Fruit fly (Drosophila melanogaster) whole organism, embryonic: ENCODE results near the gene CG5937.

ENCODE experiments used
- Blimp-1 ChIP-seq: fragments of 200-800 bp; sonication (Bioruptor generic); optimal IDR thresholded peaks from 3 replicates; lab custom pipeline; 2018; ENCODE audit warnings: missing biosample characterization, missing genetic modification characterization, mild to moderate bottlenecking, moderate library complexity, missing genetic modification reagents
- CG10147 ChIP-seq: fragments of 200-800 bp; sonication (Bioruptor generic); optimal IDR thresholded peaks from 2 replicates; lab custom pipeline; 2019; ENCODE audit warnings: missing biosample characterization, mild to moderate bottlenecking, missing genetic modification characterization, moderate library complexity
- CG10431 ChIP-seq: fragments of 200-800 bp; sonication (Bioruptor generic); optimal IDR thresholded peaks from 3 replicates; lab custom pipeline; 2018; ENCODE audit warnings: missing biosample characterization, mild to moderate bottlenecking, missing genetic modification characterization
- CG10462 ChIP-seq: fragments of 200-800 bp; sonication (Bioruptor generic); optimal IDR thresholded peaks from 2 replicates; lab custom pipeline; 2016; ENCODE audit warnings: missing biosample characterization, missing genetic modification characterization
- CG11247 ChIP-seq: fragments of 200-800 bp; sonication (Bioruptor generic); IDR thresholded peaks from 2 replicates; pipeline ENCODE4 v1.3.6; 2022; ENCODE audit warnings: missing biosample characterization, missing genetic modification characterization
- CG12391 ChIP-seq: fragments of 200-800 bp; sonication (Bioruptor generic); optimal IDR thresholded peaks from 3 replicates; lab custom pipeline; 2018; ENCODE audit warnings: missing biosample characterization, mild to moderate bottlenecking, missing genetic modification characterization, moderate library complexity
- CG13123 ChIP-seq: fragments of 200-800 bp; sonication (Bioruptor generic); optimal IDR thresholded peaks from 2 replicates; lab custom pipeline; 2016; ENCODE audit warnings: missing biosample characterization, missing genetic modification characterization
- CG13624 ChIP-seq: fragments of 200-800 bp; sonication (Bioruptor generic); optimal IDR thresholded peaks from 2 replicates; lab custom pipeline; 2016; ENCODE audit warnings: missing biosample characterization, missing genetic modification characterization
- CG13894 ChIP-seq: fragments of 200-800 bp; sonication (Bioruptor generic); optimal IDR thresholded peaks from 3 replicates; lab custom pipeline; 2018; ENCODE audit warnings: missing biosample characterization, mild to moderate bottlenecking, missing genetic modification characterization, moderate library complexity
- CG15269 ChIP-seq: fragments of 200-800 bp; sonication (Bioruptor generic); optimal IDR thresholded peaks from 2 replicates; lab custom pipeline; 2018; ENCODE audit warnings: missing biosample characterization, mild to moderate bottlenecking, missing genetic modification characterization, moderate library complexity
- CG1603 ChIP-seq: fragments of 200-800 bp; sonication (Bioruptor generic); optimal IDR thresholded peaks from 2 replicates; lab custom pipeline; 2019; ENCODE audit warnings: missing biosample characterization, mild to moderate bottlenecking, missing genetic modification characterization, moderate library complexity
- CG17359 ChIP-seq: fragments of 200-800 bp; sonication (Bioruptor generic); optimal IDR thresholded peaks from 3 replicates; lab custom pipeline; 2018; ENCODE audit warnings: missing biosample characterization, mild to moderate bottlenecking, missing genetic modification characterization, moderate library complexity
- CG18262 ChIP-seq: fragments of 200-800 bp; optimal IDR thresholded peaks from 3 replicates; lab custom pipeline; 2019; ENCODE audit warnings: missing biosample characterization, mild to moderate bottlenecking, missing genetic modification characterization, moderate library complexity
- CG2129 ChIP-seq: fragments of 200-800 bp; sonication (Bioruptor generic); IDR thresholded peaks from 2 replicates; pipeline ENCODE4 v1.3.6; 2022; ENCODE audit warnings: missing biosample characterization, missing genetic modification characterization; ENCODE audit not compliant: partially characterized antibody
- CG30403 ChIP-seq: fragments of 200-800 bp; sonication (Bioruptor generic); optimal IDR thresholded peaks from 3 replicates; lab custom pipeline; 2016; ENCODE audit warnings: missing biosample characterization, missing genetic modification characterization
- CG3407 ChIP-seq: fragments of 200-800 bp; sonication (Bioruptor generic); optimal IDR thresholded peaks from 2 replicates; lab custom pipeline; 2018; ENCODE audit warnings: missing biosample characterization, mild to moderate bottlenecking, missing genetic modification characterization
- CG3838 ChIP-seq: fragments of 200-800 bp; sonication (Bioruptor generic); optimal IDR thresholded peaks from 3 replicates; lab custom pipeline; 2016; ENCODE audit warnings: missing biosample characterization, missing genetic modification characterization
- CG6654 ChIP-seq: fragments of 200-800 bp; sonication (Bioruptor generic); optimal IDR thresholded peaks from 2 replicates; lab custom pipeline; 2017; ENCODE audit warnings: missing biosample characterization, mild to moderate bottlenecking, missing genetic modification characterization
- CG7556 ChIP-seq: fragments of 200-800 bp; sonication (Bioruptor generic); optimal IDR thresholded peaks from 2 replicates; lab custom pipeline; 2017; ENCODE audit warnings: missing biosample characterization, mild to moderate bottlenecking, missing genetic modification characterization
- CG8359 ChIP-seq: fragments of 200-800 bp; sonication (Bioruptor generic); optimal IDR thresholded peaks from 2 replicates; lab custom pipeline; 2017; ENCODE audit warnings: missing biosample characterization, mild to moderate bottlenecking, missing genetic modification characterization, borderline replicate concordance
- CG9437 ChIP-seq: fragments of 200-800 bp; sonication (Bioruptor generic); optimal IDR thresholded peaks from 2 replicates; lab custom pipeline; 2018; ENCODE audit warnings: missing biosample characterization, mild to moderate bottlenecking, missing genetic modification characterization
- ERR ChIP-seq: fragments of 200-800 bp; sonication (Bioruptor generic); optimal IDR thresholded peaks from 2 replicates; lab custom pipeline; 2016; ENCODE audit warnings: missing biosample characterization, missing genetic modification characterization
- HmgD ChIP-seq: fragments of 200-800 bp; sonication (Bioruptor generic); optimal IDR thresholded peaks from 3 replicates; lab custom pipeline; 2016; ENCODE audit warnings: missing biosample characterization, missing genetic modification characterization
- Hr3 ChIP-seq: fragments of 200-800 bp; sonication (Bioruptor generic); optimal IDR thresholded peaks from 3 replicates; lab custom pipeline; 2016; ENCODE audit warnings: missing biosample characterization, missing genetic modification characterization
- Lim3 ChIP-seq: fragments of 200-800 bp; sonication (Bioruptor generic); IDR thresholded peaks from 2 replicates; pipeline ENCODE4 v1.3.6; 2022; ENCODE audit warnings: missing biosample characterization, missing genetic modification characterization
- Med ChIP-seq: fragments of 200-800 bp; sonication (Bioruptor generic); peaks from one replicate; lab custom pipeline; 2016; ENCODE audit warnings: missing biosample characterization, missing genetic modification characterization, mild to moderate bottlenecking, inconsistent platforms, moderate library complexity
- Oli ChIP-seq: fragments of 200-800 bp; sonication (Bioruptor generic); optimal IDR thresholded peaks from 2 replicates; lab custom pipeline; 2018; ENCODE audit warnings: missing biosample characterization, mild to moderate bottlenecking, missing genetic modification characterization, moderate library complexity
- Pdp1 ChIP-seq, 2 experiments: fragments of 200-800 bp; sonication (Bioruptor generic); optimal IDR thresholded peaks; 3 replicates each; lab custom pipeline; 2016; ENCODE audit warnings: missing biosample characterization in 2 of 2, missing genetic modification characterization in 2 of 2, mild to moderate bottlenecking in 1 of 2, moderate library complexity in 1 of 2
- Ptx1 ChIP-seq: fragments of 200-800 bp; sonication (Bioruptor generic); IDR thresholded peaks from 2 replicates; pipeline ENCODE4 v1.3.6; 2022; ENCODE audit warnings: missing biosample characterization, missing genetic modification characterization
- Rfx ChIP-seq: fragments of 200-800 bp; sonication (Bioruptor generic); IDR thresholded peaks from 2 replicates; pipeline ENCODE4 v1.3.6; 2022; ENCODE audit warnings: missing biosample characterization, missing genetic modification characterization
- caup ChIP-seq: fragments of 200-800 bp; sonication (Bioruptor generic); optimal IDR thresholded peaks from 3 replicates; lab custom pipeline; 2017; ENCODE audit warnings: missing biosample characterization, mild to moderate bottlenecking, missing genetic modification characterization, moderate library complexity; ENCODE audit not compliant: severe bottlenecking
- da ChIP-seq: fragments of 200-800 bp; sonication (Bioruptor generic); optimal IDR thresholded peaks from 2 replicates; lab custom pipeline; 2016; ENCODE audit warnings: missing biosample characterization, missing genetic modification characterization
- fd102C ChIP-seq: fragments of 200-800 bp; sonication (Bioruptor generic); optimal IDR thresholded peaks from 2 replicates; lab custom pipeline; 2018; ENCODE audit warnings: missing biosample characterization, mild to moderate bottlenecking, missing genetic modification characterization, moderate library complexity
- gcm ChIP-seq: fragments of 200-800 bp; sonication (Bioruptor generic); optimal IDR thresholded peaks from 2 replicates; lab custom pipeline; 2019; ENCODE audit warnings: missing biosample characterization, mild to moderate bottlenecking, missing genetic modification characterization, moderate library complexity
- grn ChIP-seq: fragments of 200-800 bp; sonication (Bioruptor generic); optimal IDR thresholded peaks from 3 replicates; lab custom pipeline; 2017; ENCODE audit warnings: missing biosample characterization, missing genetic modification characterization
- inv ChIP-seq: fragments of 200-800 bp; sonication (Bioruptor generic); IDR thresholded peaks from 2 replicates; pipeline ENCODE4 v1.3.6; 2022; ENCODE audit warnings: missing biosample characterization, missing genetic modification characterization; ENCODE audit not compliant: partially characterized antibody
- lilli ChIP-seq: fragments of 200-800 bp; sonication (Bioruptor generic); optimal IDR thresholded peaks from 3 replicates; lab custom pipeline; 2016; ENCODE audit warnings: missing biosample characterization, missing genetic modification characterization
- nmo ChIP-seq: fragments of 200-800 bp; sonication (Bioruptor generic); optimal IDR thresholded peaks from 2 replicates; lab custom pipeline; 2018; ENCODE audit warnings: missing biosample characterization, mild to moderate bottlenecking, missing genetic modification characterization, moderate library complexity
- otp ChIP-seq: fragments of 200-800 bp; sonication (Bioruptor generic); IDR thresholded peaks from 3 replicates; pipeline ENCODE4, ENCODE4 v1.3.6; 2022; ENCODE audit warnings: missing biosample characterization, missing genetic modification characterization
- pan ChIP-seq, 4 experiments: fragments of >200 bp in 3 of 4; fragments of 200-800 bp in 1 of 4; sonication (Bioruptor generic) in 1 of 4; optimal IDR thresholded peaks in 3 of 4; IDR thresholded peaks in 1 of 4; 2 replicates each; pipeline versions ENCODE4 v1.3.6 to Lab custom; 2017 to 2022; ENCODE audit warnings: missing biosample characterization in 2 of 4, missing genetic modification characterization in 2 of 4, mixed read lengths in 1 of 4
- prd ChIP-seq, 3 experiments: fragments of >200 bp in 2 of 3; fragments of 200-800 bp in 1 of 3; sonication (Bioruptor generic) in 1 of 3; optimal IDR thresholded peaks in 2 of 3; IDR thresholded peaks in 1 of 3; 2 replicates in 2 of 3; 3 replicates in 1 of 3; pipeline versions ENCODE4 v1.3.6 to Lab custom; 2017 to 2022; ENCODE audit warnings: missing biosample characterization in 1 of 3, missing genetic modification characterization in 1 of 3
- sens ChIP-seq: fragments of 200-800 bp; sonication (Bioruptor generic); peaks from one replicate; lab custom pipeline; 2016; ENCODE audit warnings: missing biosample characterization, missing genetic modification characterization
- tgo ChIP-seq: fragments of 200-800 bp; sonication (Bioruptor generic); IDR thresholded peaks from 3 replicates; pipeline ENCODE4 v1.3.6; 2022; ENCODE audit warnings: missing biosample characterization, missing genetic modification characterization
- trem ChIP-seq: fragments of 200-800 bp; optimal IDR thresholded peaks from 3 replicates; lab custom pipeline; 2019; ENCODE audit warnings: missing biosample characterization, mild to moderate bottlenecking, missing genetic modification characterization, moderate library complexity
- tx ChIP-seq: fragments of 200-800 bp; sonication (Bioruptor generic); optimal IDR thresholded peaks from 2 replicates; lab custom pipeline; 2016; ENCODE audit warnings: missing biosample characterization, missing genetic modification characterization

CG5937 gene

dm6 chrX:6092235-6092634 lies 52.4 kb downstream of the CG5937 start (continued):
- TF ChIP-seq Blimp-1 (peak; percentile 5), CG30403 (GFP tag; lab: Kevin White, UChicago) (peak; percentile 31), CG11247 (GFP tag; lab: Robert Waterston, UW) (no peak), pan (optimal IDR thresholded peaks at IDR 0.05; lab: Kevin White, UChicago) (no peak), pan (GFP tag; optimal IDR thresholded peaks at IDR 0.05 in 1 of 2, IDR thresholded peaks at IDR 0.05 in 1 of 2) (no peak), Pdp1 (GFP tag; optimal IDR thresholded peaks at IDR 0.05; lab: Kevin White, UChicago) (peak in 1 of 2 experiments; percentile 16), fd102C (GFP tag; lab: Kevin White, UChicago) (no peak), lilli (GFP tag; lab: Kevin White, UChicago) (peak; percentile 28), CG15269 (tag; lab: Kevin White, UChicago) (peak; percentile 36), CG1603 (tag; lab: Kevin White, UChicago) (peak; percentile 16), CG12391 (tag; lab: Kevin White, UChicago) (peak; percentile 11), gcm (GFP tag; lab: Kevin White, UChicago) (no peak), CG7556 (GFP tag; lab: Kevin White, UChicago) (peak; percentile 27), CG6654 (GFP tag; lab: Kevin White, UChicago) (no peak), nmo (peak; percentile 22), Hr3 (GFP tag; lab: Kevin White, UChicago) (peak; percentile 3), otp (GFP tag; lab: Robert Waterston, UW) (0 out of 3 replicates have a peak, but pooled peaks have one; percentile 22)

dm6 chrX:6094078-6094477 lies 54.3 kb downstream of the CG5937 start:
- TF ChIP-seq Med (GFP tag; lab: Kevin White, UChicago) (peak; percentile 11), CG9437 (GFP tag; lab: Kevin White, UChicago) (no peak), sens (peak; percentile 35), Ptx1 (GFP tag; lab: Robert Waterston, UW) (no peak), Lim3 (GFP tag; lab: Robert Waterston, UW) (no peak), inv (GFP tag; lab: Robert Waterston, UW) (no peak), Rfx (GFP tag; lab: Robert Waterston, UW) (0 out of 2 replicates have a peak, but pooled peaks have one; percentile 13)

dm6 chrX:6094599-6094998 lies 54.8 kb downstream of the CG5937 start:
- TF ChIP-seq trem (tag; lab: Kevin White, UChicago) (no peak), Ptx1 (GFP tag; lab: Robert Waterston, UW) (no peak), CG13894 (peak; percentile 98), Oli (tag; lab: Kevin White, UChicago) (no peak), Lim3 (GFP tag; lab: Robert Waterston, UW) (no peak), grn (GFP tag; lab: Kevin White, UChicago) (no peak), tgo (GFP tag; lab: Robert Waterston, UW) (no peak), CG17359 (no peak), CG8359 (GFP tag; lab: Kevin White, UChicago) (no peak)

DNA sequence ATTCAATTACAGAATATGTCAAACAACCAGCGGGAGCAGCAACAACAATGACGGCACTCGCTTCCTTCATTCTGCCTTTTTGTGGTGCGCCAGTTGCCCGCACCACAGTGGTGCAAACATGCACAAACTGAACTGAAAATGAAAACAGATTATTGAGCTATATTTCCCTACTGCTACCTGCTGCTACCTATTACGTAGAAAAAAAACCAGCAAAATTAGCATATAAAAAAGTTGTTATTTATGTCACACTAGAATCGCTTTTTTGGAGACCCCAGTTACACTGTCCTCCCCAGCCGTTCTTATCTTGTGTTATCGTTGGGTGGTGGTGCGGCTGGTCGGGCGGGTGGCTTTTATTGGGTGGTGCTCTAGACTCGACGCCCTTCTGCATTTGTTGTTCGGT lies 57.8 kb downstream of the CG5937 start:
- TF ChIP-seq CG10462, result peak; percentile 47
- TF ChIP-seq prd (optimal IDR thresholded peaks at IDR 0.05; lab: Kevin White, UChicago), result no peak
- peak; percentile 93 for TF ChIP-seq prd (GFP tag; IDR thresholded peaks at IDR 0.05; lab: Robert Waterston, UW)
- TF ChIP-seq da, result no peak
- TF ChIP-seq CG3838 (GFP tag; lab: Kevin White, UChicago), result no peak
- peak; percentile 75 for TF ChIP-seq CG18262 (tag; lab: Kevin White, UChicago)
- TF ChIP-seq CG13123 (GFP tag; lab: Kevin White, UChicago), result peak; percentile 7
- TF ChIP-seq CG3407 (GFP tag; lab: Kevin White, UChicago), result peak; percentile 71
- peak; percentile 63 for TF ChIP-seq tx
- peak; percentile 47 for TF ChIP-seq HmgD (GFP tag; lab: Kevin White, UChicago)
- TF ChIP-seq CG13624 (GFP tag; lab: Kevin White, UChicago), result peak; percentile 73
- no peak for TF ChIP-seq CG10431 (GFP tag; lab: Kevin White, UChicago)
- TF ChIP-seq CG10147 (GFP tag; lab: Kevin White, UChicago), result peak; percentile 21
- TF ChIP-seq caup (GFP tag; lab: Kevin White, UChicago), result peak; percentile 77
- peak; percentile 83 for TF ChIP-seq ERR (GFP tag; lab: Kevin White, UChicago)
- no peak for TF ChIP-seq CG2129
